Fruit fly (Drosophila melanogaster): ENCODE measurements around the gene CG18558.
A peak's percentile ranks its signal among the peaks of the same experiment; 100 is the strongest.

The CG18558 gene

DNA sequence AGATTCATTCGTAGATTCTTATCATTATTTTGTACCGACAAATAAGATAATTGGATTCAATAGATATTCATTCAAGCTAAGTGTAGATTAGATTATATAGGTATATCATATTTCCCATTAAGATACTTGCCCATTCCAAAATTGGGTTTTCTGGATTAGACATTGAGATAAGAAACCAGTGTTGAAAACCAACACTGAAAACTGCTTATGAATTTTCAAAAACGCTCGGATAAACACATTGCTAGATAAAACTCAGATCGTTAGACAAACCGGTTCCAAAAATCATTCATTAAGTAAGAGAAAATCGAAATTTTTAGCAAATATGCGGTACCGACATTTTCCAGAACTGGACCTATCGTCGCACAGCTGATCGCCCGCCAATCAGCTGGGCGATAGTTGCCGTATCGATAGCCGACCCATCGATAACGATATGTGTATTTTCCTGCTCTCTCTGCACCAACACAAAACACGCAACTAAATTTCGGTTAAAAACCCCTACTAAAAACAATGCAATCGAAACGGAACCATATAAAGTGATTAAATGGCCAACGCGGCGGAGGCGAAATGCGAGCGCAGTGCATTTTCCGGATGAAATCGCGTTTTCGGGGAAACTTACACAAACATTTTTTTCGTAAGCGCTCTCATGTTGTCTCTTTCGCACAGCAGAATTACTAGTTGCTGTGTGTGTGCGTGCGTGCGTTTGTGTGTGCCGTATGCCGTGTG is 41.4 kb upstream of the CG18558 start, which contains the start of the genes NTPase and lilli (continued):
- TF ChIP-seq HLH4C (GFP tag; IDR thresholded peaks at IDR 0.05; ENCODE audit: partially characterized antibody) (peak; percentile 92), CG4328 (GFP tag; optimal IDR thresholded peaks at IDR 0.05) (peak; percentile 18), CG1024 (GFP tag; IDR thresholded peaks at IDR 0.05) (no peak), CG17361 (GFP tag; IDR thresholded peaks at IDR 0.05) (peak; percentile 60; the same call in 2 of the 3 replicates), CG8388 (GFP tag; optimal IDR thresholded peaks at IDR 0.05) (peak; percentile 35), schlank (tag; optimal IDR thresholded peaks at IDR 0.05) (peak; percentile 17), z (GFP tag; IDR thresholded peaks at IDR 0.05) (peak; percentile 73; the same call in 1 of the 3 replicates), jigr1 (GFP tag; IDR thresholded peaks at IDR 0.05) (no peak), CG18476 (GFP tag; optimal IDR thresholded peaks at IDR 0.05) (peak; percentile 37), CG4730 (GFP tag; IDR thresholded peaks at IDR 0.05) (no peak), cas (GFP tag; IDR thresholded peaks at IDR 0.05) (peak; percentile 24; the same call in 1 of the 2 replicates), bigmax (GFP tag; optimal IDR thresholded peaks at IDR 0.05) (no peak), bcd (GFP tag; optimal IDR thresholded peaks at IDR 0.05) (peak; percentile 56), CG33557 (GFP tag; optimal IDR thresholded peaks at IDR 0.05) (no peak), Nf-YC (tag; optimal IDR thresholded peaks at IDR 0.05) (no peak), en (GFP tag; optimal IDR thresholded peaks at IDR 0.05) (no peak), CG17186 (GFP tag; optimal IDR thresholded peaks at IDR 0.05) (peak; percentile 70), HmgD (GFP tag; optimal IDR thresholded peaks at IDR 0.05) (peak; percentile 18), CG9437 (GFP tag; optimal IDR thresholded peaks at IDR 0.05) (peak; percentile 44), Fer2 (tag; optimal IDR thresholded peaks at IDR 0.05) (no peak), inv (GFP tag; IDR thresholded peaks at IDR 0.05; ENCODE audit: partially characterized antibody) (peak; percentile 87), CG17912 (GFP tag; optimal IDR thresholded peaks at IDR 0.05) (no peak), CG9932 (GFP tag; IDR thresholded peaks at IDR 0.05) (peak; percentile 67), lola (GFP tag; optimal IDR thresholded peaks at IDR 0.05) (peak in 1 of 3 experiments; percentile 45), CG1529 (GFP tag; optimal IDR thresholded peaks at IDR 0.05) (no peak), CG11696 (GFP tag; IDR thresholded peaks at IDR 0.05) (peak; percentile 51; the same call in 1 of the 2 replicates), Lim3 (GFP tag; IDR thresholded peaks at IDR 0.05) (no peak), sens-2 (GFP tag; IDR thresholded peaks at IDR 0.05) (no peak), CG8281 (tag; optimal IDR thresholded peaks at IDR 0.05) (no peak), Lpt (GFP tag; optimal IDR thresholded peaks at IDR 0.05) (no peak), gro (GFP tag; optimal IDR thresholded peaks at IDR 0.05) (peak; percentile 18), CG17829 (tag; optimal IDR thresholded peaks at IDR 0.05) (peak; percentile 36), zf30C (GFP tag; optimal IDR thresholded peaks at IDR 0.05) (no peak), pan (optimal IDR thresholded peaks at IDR 0.05) (no peak), pan (GFP tag; optimal IDR thresholded peaks at IDR 0.05 in 1 of 2, IDR thresholded peaks at IDR 0.05 in 1 of 2) (peak in 1 of 2 experiments; percentile 51), jing (GFP tag; optimal IDR thresholded peaks at IDR 0.05) (no peak), vnd (GFP tag; IDR thresholded peaks at IDR 0.05; ENCODE audit: partially characterized antibody) (peak; percentile 90), chinmo (GFP tag; IDR thresholded peaks at IDR 0.05; ENCODE audit: partially characterized antibody) (peak; percentile 75; the same call in 3 of the 4 replicates), insv (GFP tag; optimal IDR thresholded peaks at IDR 0.05) (no peak), HLH3B (GFP tag; IDR thresholded peaks at IDR 0.05) (0 out of 2 replicates have a peak, but pooled peaks have one; percentile 44), NK7.1 (GFP tag; optimal IDR thresholded peaks at IDR 0.05) (peak; percentile 11), CG34224 (GFP tag; IDR thresholded peaks at IDR 0.05; ENCODE audit: partially characterized antibody) (peak; percentile 93), nerfin-1 (tag; optimal IDR thresholded peaks at IDR 0.05) (no peak), chif (GFP tag; optimal IDR thresholded peaks at IDR 0.05) (peak; percentile 65 to 67), Gug (GFP tag; IDR thresholded peaks at IDR 0.05) (peak; percentile 20; the same call in 2 of the 4 replicates), Rfx (GFP tag; IDR thresholded peaks at IDR 0.05) (peak; percentile 76), CG10431 (GFP tag; optimal IDR thresholded peaks at IDR 0.05) (peak; percentile 14), Dip3 (GFP tag; optimal IDR thresholded peaks at IDR 0.05) (peak; percentile 66), Hmx (GFP tag; optimal IDR thresholded peaks at IDR 0.05) (peak; percentile 68)
